Fruit fly (Drosophila melanogaster) whole organism, wandering third instar larva: ENCODE measurements around the gene CG6689.

Experiments
- Abd-B ChIP-seq: fragments of >200 bp; optimal IDR thresholded peaks from 2 replicates; lab custom pipeline; 2017; ENCODE audit warnings: missing biosample characterization, missing genetic modification characterization
- CG9705 ChIP-seq: fragments of 200-800 bp; sonication (Bioruptor generic); optimal IDR thresholded peaks from 2 replicates; lab custom pipeline; 2018; ENCODE audit warnings: missing biosample characterization, mild to moderate bottlenecking, missing genetic modification characterization
- CrebA ChIP-seq: fragments of 200-800 bp; sonication (Bioruptor generic); optimal IDR thresholded peaks from 2 replicates; lab custom pipeline; 2016; ENCODE audit warnings: missing biosample characterization, mild to moderate bottlenecking, missing genetic modification characterization, borderline replicate concordance
- Dfd ChIP-seq: fragments of >200 bp; optimal IDR thresholded peaks from 2 replicates; lab custom pipeline; 2017; ENCODE audit warnings: missing biosample characterization, missing genetic modification characterization
- Dif ChIP-seq: fragments of 200-275, 200-300 bp; sonication (Bioruptor generic); optimal IDR thresholded peaks from 2 replicates; lab custom pipeline; 2018; ENCODE audit warnings: missing biosample characterization, missing genetic modification characterization; ENCODE audit not compliant: partially characterized antibody
- GATAd ChIP-seq: sonication (Bioruptor generic); optimal IDR thresholded peaks from 2 replicates; lab custom pipeline; 2016; ENCODE audit warnings: missing biosample characterization, missing genetic modification characterization
- Hnf4 ChIP-seq: fragments of 200-800 bp; sonication (Bioruptor generic); optimal IDR thresholded peaks from 2 replicates; lab custom pipeline; 2016; ENCODE audit warnings: missing biosample characterization, mild to moderate bottlenecking, missing genetic modification characterization
- Hr78 ChIP-seq: fragments of >200 bp; optimal IDR thresholded peaks from 2 replicates; lab custom pipeline; 2017; ENCODE audit warnings: missing biosample characterization, missing genetic modification characterization
- Hr83 ChIP-seq: fragments of 200-300 bp; sonication (Bioruptor generic); optimal IDR thresholded peaks from 2 replicates; lab custom pipeline; 2016; ENCODE audit warnings: missing biosample characterization, mild to moderate bottlenecking, missing genetic modification characterization, moderate library complexity; ENCODE audit not compliant: poor library complexity, severe bottlenecking
- Jra ChIP-seq: sonication (Bioruptor generic); optimal IDR thresholded peaks from 2 replicates; lab custom pipeline; 2016; ENCODE audit warnings: missing biosample characterization, missing genetic modification characterization
- Mio ChIP-seq: sonication (Bioruptor generic); optimal IDR thresholded peaks from 2 replicates; lab custom pipeline; 2016; ENCODE audit warnings: missing biosample characterization, missing genetic modification characterization
- Myc ChIP-seq: fragments of >200 bp; optimal IDR thresholded peaks from 2 replicates; lab custom pipeline; 2017
- N ChIP-seq: fragments of >200 bp; optimal IDR thresholded peaks from 2 replicates; lab custom pipeline; 2018; ENCODE audit warnings: missing biosample characterization, missing external identifiers, missing genetic modification characterization
- OdsH ChIP-seq: fragments of 200-800 bp; sonication (Bioruptor generic); optimal IDR thresholded peaks from 2 replicates; lab custom pipeline; 2016; ENCODE audit warnings: missing biosample characterization, mild to moderate bottlenecking, missing genetic modification characterization
- Rel ChIP-seq, 2 experiments: fragments of 200-800 bp; sonication (Bioruptor generic) in 1 of 2; optimal IDR thresholded peaks; 2 replicates in 1 of 2; 3 replicates in 1 of 2; lab custom pipeline; 2016 to 2019; ENCODE audit warnings: mild to moderate bottlenecking in 2 of 2, missing biosample characterization in 2 of 2, missing genetic modification characterization in 2 of 2, moderate library complexity in 1 of 2
- Sp1 ChIP-seq: fragments of 200-800 bp; sonication (Bioruptor generic); optimal IDR thresholded peaks from 3 replicates; lab custom pipeline; 2019; ENCODE audit warnings: missing biosample characterization, mild to moderate bottlenecking, missing genetic modification characterization, moderate library complexity
- Vsx2 ChIP-seq: fragments of 200-300, 225-300 bp; sonication (Bioruptor generic); optimal IDR thresholded peaks from 2 replicates; lab custom pipeline; 2018; ENCODE audit warnings: missing biosample characterization, missing genetic modification characterization; ENCODE audit not compliant: partially characterized antibody
- br ChIP-seq: fragments of 200-800 bp; sonication (Bioruptor generic); optimal IDR thresholded peaks from 2 replicates; lab custom pipeline; 2016; ENCODE audit warnings: missing biosample characterization, missing genetic modification characterization
- dsf ChIP-seq: sonication (Bioruptor generic); optimal IDR thresholded peaks from 2 replicates; lab custom pipeline; 2016; ENCODE audit warnings: missing biosample characterization, missing genetic modification characterization, borderline replicate concordance
- ey ChIP-seq: fragments of 200-800 bp; sonication (Bioruptor generic); optimal IDR thresholded peaks from 2 replicates; lab custom pipeline; 2016; ENCODE audit warnings: missing biosample characterization, missing genetic modification characterization
- foxo ChIP-seq, 2 experiments: fragments of 200-800 bp; sonication (Bioruptor generic); optimal IDR thresholded peaks; 2 replicates in 1 of 2; 3 replicates in 1 of 2; lab custom pipeline; 2016 to 2017; ENCODE audit warnings: missing biosample characterization in 2 of 2, missing genetic modification characterization in 2 of 2
- fru ChIP-seq: fragments of 200-800 bp; sonication (Bioruptor generic); optimal IDR thresholded peaks from 3 replicates; lab custom pipeline; 2016; ENCODE audit warnings: missing biosample characterization, mild to moderate bottlenecking, missing genetic modification characterization
- h ChIP-seq: fragments of 200-800 bp; sonication (Bioruptor generic); optimal IDR thresholded peaks from 3 replicates; lab custom pipeline; 2016; ENCODE audit warnings: missing biosample characterization, mild to moderate bottlenecking, missing genetic modification characterization
- jim ChIP-seq: fragments of 175-275, 200-325 bp; sonication (Bioruptor generic); optimal IDR thresholded peaks from 2 replicates; lab custom pipeline; 2016; ENCODE audit warnings: missing biosample characterization, mild to moderate bottlenecking, missing genetic modification characterization
- pan ChIP-seq: fragments of >200 bp; optimal IDR thresholded peaks from 2 replicates; lab custom pipeline; 2017
- psq ChIP-seq: fragments of 200-800 bp; sonication (Bioruptor generic); optimal IDR thresholded peaks from 3 replicates; lab custom pipeline; 2017; ENCODE audit warnings: missing biosample characterization, mild to moderate bottlenecking, missing genetic modification characterization, moderate library complexity
- sage ChIP-seq: fragments of 200-800 bp; sonication (Bioruptor generic); optimal IDR thresholded peaks from 2 replicates; lab custom pipeline; 2016; ENCODE audit warnings: missing biosample characterization, mild to moderate bottlenecking, missing genetic modification characterization
- sv ChIP-seq: fragments of 200-800 bp; sonication (Bioruptor generic); optimal IDR thresholded peaks from 3 replicates; lab custom pipeline; 2016; ENCODE audit warnings: missing biosample characterization, missing genetic modification characterization
- tai ChIP-seq: sonication (Bioruptor generic); optimal IDR thresholded peaks from 2 replicates; lab custom pipeline; 2016; ENCODE audit warnings: missing biosample characterization, missing genetic modification characterization
- usp ChIP-seq: fragments of >200 bp; optimal IDR thresholded peaks from 2 replicates; lab custom pipeline; 2017; ENCODE audit warnings: missing biosample characterization, missing genetic modification characterization
- woc ChIP-seq: sonication (Bioruptor generic); optimal IDR thresholded peaks from 2 replicates; lab custom pipeline; 2016; ENCODE audit warnings: missing biosample characterization, mild to moderate bottlenecking, missing genetic modification characterization

Gene CG6689

dm6 chr3R:11240891-11241290 is 21.0 kb upstream of the CG6689 start, which contains the start of the genes scpr-B and scpr-A:
Gene scpr-B (minus strand): TSS chr3R:11240991.
Gene scpr-A (plus strand): TSS chr3R:11241183.
- TF ChIP-seq psq (no peak), sv (GFP tag; lab: Kevin White, UChicago) (no peak), fru (no peak), OdsH (GFP tag; lab: Kevin White, UChicago) (no peak), GATAd (no peak), ey (GFP tag; lab: Kevin White, UChicago) (no peak), Dif (GFP tag; lab: Kevin White, UChicago) (no peak), Dfd (no peak), CG9705 (GFP tag; lab: Kevin White, UChicago) (no peak), tai (no peak), h (GFP tag; lab: Kevin White, UChicago) (no peak), N (GFP tag; lab: Kevin White, UChicago) (no peak)
- TF ChIP-seq, all 38 proteins: peak for 0

dm6 chr3R:11237598-11237997 is 17.7 kb upstream of the CG6689 start, which contains the start of gene CG31388:
Gene CG31388 (plus strand): TSS chr3R:11237815.
- TF ChIP-seq CG9705 (GFP tag; lab: Kevin White, UChicago) (no peak), Myc (lab: Kevin White, UChicago) (peak; percentile 35), pan (lab: Kevin White, UChicago) (no peak), Sp1 (GFP tag; lab: Kevin White, UChicago) (no peak), jim (no peak), Jra (GFP tag; lab: Kevin White, UChicago) (no peak), sage (GFP tag; lab: Kevin White, UChicago) (no peak), usp (GFP tag; lab: Kevin White, UChicago) (no peak)
- TF ChIP-seq, all 38 proteins: peak for 1

dm6 chr3R:11236041-11236440 is 16.2 kb upstream of the CG6689 start, which contains the start of gene CG31441:
Gene CG31441 (plus strand): TSS chr3R:11236286.
- TF ChIP-seq Dif (GFP tag; lab: Kevin White, UChicago) (no peak), jim (no peak), fru (no peak), br (GFP tag; lab: Kevin White, UChicago) (no peak), Myc (lab: Kevin White, UChicago) (no peak), Hr83 (GFP tag; lab: Kevin White, UChicago) (peak; percentile 31), foxo (GFP tag; optimal IDR thresholded peaks at IDR 0.05; lab: Kevin White, UChicago) (no peak)

DNA sequence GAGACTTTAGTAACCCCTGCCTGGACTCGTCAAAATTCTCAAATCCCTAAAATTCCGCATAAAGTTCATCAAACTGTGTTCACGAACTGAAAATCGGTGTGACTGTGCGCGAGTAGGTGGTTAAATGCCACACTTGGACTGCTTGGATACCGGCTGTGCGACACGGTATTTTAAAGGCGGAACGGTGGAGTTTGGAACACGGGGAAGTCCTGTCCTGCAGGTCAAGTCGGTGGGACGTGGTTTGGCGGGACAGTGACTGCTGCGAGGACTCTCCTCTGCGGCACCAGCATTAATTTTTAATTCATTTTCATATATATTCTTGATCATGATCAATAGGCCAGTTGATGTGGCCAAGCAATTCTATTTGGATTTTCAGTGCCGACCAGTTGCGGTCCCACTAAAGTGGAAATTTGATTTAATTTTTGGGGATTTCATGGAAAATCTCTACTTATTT is 15.1 kb upstream of the CG6689 start, which contains the start of the genes Arfip and CG17721:
TSS of gene Arfip (minus strand) at position 96 of the 454 bp plus-strand sequence.
TSS of gene CG17721 (plus strand) at position 223 of the 454 bp plus-strand sequence.
- TF ChIP-seq Jra (GFP tag; lab: Kevin White, UChicago) (no peak), Rel (GFP tag; optimal IDR thresholded peaks at IDR 0.05; lab: Kevin White, UChicago) (no peak), Rel (tag; optimal IDR thresholded peaks at IDR 0.05; lab: Kevin White, UChicago) (peak; percentile 98), jim (no peak), Hr78 (no peak), foxo (GFP tag; optimal IDR thresholded peaks at IDR 0.05; lab: Kevin White, UChicago) (no peak), Mio (no peak), dsf (GFP tag; lab: Kevin White, UChicago) (no peak)

DNA sequence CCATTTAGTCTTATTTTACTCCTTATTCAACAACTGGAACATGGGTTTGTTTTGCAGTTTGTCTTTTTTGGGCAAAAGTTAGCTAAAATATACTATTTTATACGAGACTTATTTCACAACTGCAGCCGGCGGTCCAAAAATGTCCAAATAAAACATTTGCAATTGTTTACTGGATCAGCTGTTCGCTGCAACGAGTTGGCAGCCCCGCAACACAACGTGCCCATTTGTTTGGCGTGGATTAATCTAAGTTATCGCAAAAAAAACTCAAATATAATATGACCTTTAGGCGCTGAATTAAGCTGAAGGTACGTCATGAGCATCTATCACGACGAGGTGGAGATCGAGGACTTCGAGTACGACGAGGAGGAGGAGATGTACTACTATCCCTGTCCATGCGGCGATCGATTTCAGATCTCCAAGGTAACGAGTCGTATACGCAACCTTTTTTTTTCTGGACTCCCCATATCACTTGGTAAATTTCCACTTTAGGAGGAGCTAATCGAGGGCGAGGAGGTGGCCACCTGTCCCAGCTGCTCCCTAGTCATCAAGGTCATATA is 11.9 kb upstream of the CG6689 start, which contains the start of the genes CG17187 and Dph3:
TSS of gene CG17187 (minus strand) at position 175 of the 557 bp plus-strand sequence.
TSS of gene Dph3 (plus strand) at position 208 of the 557 bp plus-strand sequence.
- TF ChIP-seq OdsH (GFP tag; lab: Kevin White, UChicago): no peak
- no peak for TF ChIP-seq foxo (GFP tag; optimal IDR thresholded peaks at IDR 0.05; lab: Kevin White, UChicago)
- TF ChIP-seq Vsx2: no peak
- no peak for TF ChIP-seq Abd-B (GFP tag; lab: Kevin White, UChicago)
- no peak for TF ChIP-seq woc (GFP tag; lab: Kevin White, UChicago)
- no peak for TF ChIP-seq Hr78
- no peak for TF ChIP-seq sage (GFP tag; lab: Kevin White, UChicago)
- TF ChIP-seq h (GFP tag; lab: Kevin White, UChicago): no peak
- TF ChIP-seq usp (GFP tag; lab: Kevin White, UChicago): no peak
- no peak for TF ChIP-seq Dif (GFP tag; lab: Kevin White, UChicago)
- TF ChIP-seq Rel (GFP tag; optimal IDR thresholded peaks at IDR 0.05; lab: Kevin White, UChicago): no peak
- peak; percentile 37 for TF ChIP-seq Rel (tag; optimal IDR thresholded peaks at IDR 0.05; lab: Kevin White, UChicago)
- peak; percentile 2 for TF ChIP-seq Myc (lab: Kevin White, UChicago)
- no peak for TF ChIP-seq Hnf4 (GFP tag; lab: Kevin White, UChicago)
- TF ChIP-seq N (GFP tag; lab: Kevin White, UChicago): no peak
- TF ChIP-seq sv (GFP tag; lab: Kevin White, UChicago): no peak
- no peak for TF ChIP-seq GATAd
- TF ChIP-seq CrebA: no peak
